Fruit fly (Drosophila melanogaster): Measurements from ENCODE around the gene nxf2.

DNA sequence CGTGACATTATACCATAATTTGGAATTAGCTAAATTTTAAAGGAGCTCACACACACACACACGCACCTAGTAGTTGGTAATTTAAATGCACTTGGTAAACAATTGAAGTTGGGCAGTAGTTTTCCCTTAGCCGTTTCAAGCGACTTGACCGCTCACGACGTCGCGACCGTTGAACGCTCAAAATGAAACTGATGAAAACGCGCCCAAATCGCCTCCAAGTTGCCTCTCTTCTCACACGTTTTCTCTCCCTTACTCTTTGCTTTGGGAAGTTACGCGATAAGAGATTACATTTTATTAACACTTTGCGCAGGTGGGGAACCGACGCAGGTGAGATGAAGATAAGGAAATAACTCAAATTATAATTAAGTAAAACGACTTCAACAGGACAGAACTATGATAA is 7.9 kb downstream of the nxf2 start:
- TF ChIP-seq Abd-B (GFP tag; optimal IDR thresholded peaks at IDR 0.05) (no peak), Sp1 (GFP tag; optimal IDR thresholded peaks at IDR 0.05) (no peak)
